Fruit fly (Drosophila melanogaster): Measurements from ENCODE around the gene Miro.
A peak's percentile ranks its signal among the peaks of the same experiment; 100 is the strongest.

The Miro gene

DNA sequence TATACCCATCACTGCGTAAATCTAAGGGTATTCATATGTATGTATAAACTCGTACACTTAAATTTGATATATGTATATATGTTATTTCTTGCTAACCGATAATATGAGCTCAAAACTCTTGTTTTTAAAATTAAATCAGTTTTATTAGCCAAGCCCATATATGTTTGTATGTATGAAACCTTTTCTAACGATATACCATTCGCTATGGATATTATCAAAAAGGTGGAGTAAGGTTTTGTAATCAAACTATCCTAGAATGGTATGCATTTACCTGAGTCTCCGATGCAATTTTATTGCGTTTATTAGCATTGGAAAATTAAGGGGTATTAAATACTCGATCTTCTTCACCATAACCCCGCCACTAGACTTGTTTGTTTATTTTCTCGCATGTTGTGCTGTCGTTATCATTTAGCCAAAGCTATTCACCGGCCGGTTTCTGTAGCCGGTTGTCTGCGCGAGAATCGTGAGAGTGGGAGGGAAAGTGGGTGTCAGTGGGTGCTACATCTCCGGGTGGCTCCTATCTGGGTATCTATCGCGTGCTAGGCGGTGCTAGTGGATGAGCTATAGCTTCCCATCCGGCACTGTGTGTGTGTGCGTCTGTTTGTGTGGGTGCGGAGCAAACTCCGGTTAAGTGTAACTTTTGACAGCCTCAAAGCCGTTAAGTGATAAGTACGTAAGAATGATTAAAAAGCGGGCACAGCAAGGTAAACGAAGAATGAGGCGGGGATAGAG lies 30.7 kb downstream of the Miro start (continued):
- TF ChIP-seq Drgx (GFP tag; IDR thresholded peaks at IDR 0.05) = no peak
- TF ChIP-seq Pdp1 (GFP tag; optimal IDR thresholded peaks at IDR 0.05) = peak in 1 of 2 experiments; percentile 30
- TF ChIP-seq CG12299 (tag; optimal IDR thresholded peaks at IDR 0.05) = no peak
- no peak for TF ChIP-seq CG15696 (tag; optimal IDR thresholded peaks at IDR 0.05)
- TF ChIP-seq jigr1 (GFP tag; IDR thresholded peaks at IDR 0.05) = no peak
- no peak for TF ChIP-seq danr (GFP tag; IDR thresholded peaks at IDR 0.05)
- no peak for TF ChIP-seq gsb-n (tag; optimal IDR thresholded peaks at IDR 0.05)
- TF ChIP-seq Ets65A (GFP tag) = peak; percentile 71
- TF ChIP-seq BEAF-32 (GFP tag; optimal IDR thresholded peaks at IDR 0.05) = no peak
- TF ChIP-seq CG4820 (GFP tag; optimal IDR thresholded peaks at IDR 0.05) = no peak
- TF ChIP-seq CG32532 (GFP tag; IDR thresholded peaks at IDR 0.05) = no peak
- no peak for TF ChIP-seq CG6654 (GFP tag; optimal IDR thresholded peaks at IDR 0.05)
- no peak for TF ChIP-seq lmd (GFP tag; IDR thresholded peaks at IDR 0.05)
- TF ChIP-seq E2f2 (GFP tag; IDR thresholded peaks at IDR 0.05) = no peak
- no peak for TF ChIP-seq Lim3 (GFP tag; IDR thresholded peaks at IDR 0.05)
- no peak for TF ChIP-seq usp (GFP tag; optimal IDR thresholded peaks at IDR 0.05)
- no peak for TF ChIP-seq wdn (GFP tag; IDR thresholded peaks at IDR 0.05)
- TF ChIP-seq CG18262 (tag; optimal IDR thresholded peaks at IDR 0.05) = peak; percentile 60
- no peak for TF ChIP-seq CG16813 (GFP tag; IDR thresholded peaks at IDR 0.05; ENCODE audit: partially characterized antibody)
- no peak for TF ChIP-seq CG6272 (GFP tag; IDR thresholded peaks at IDR 0.05)
- TF ChIP-seq dimm (GFP tag; IDR thresholded peaks at IDR 0.05) = no peak
- TF ChIP-seq trem (tag; optimal IDR thresholded peaks at IDR 0.05) = no peak
- no peak for TF ChIP-seq Poxn (GFP tag; IDR thresholded peaks at IDR 0.05)
- TF ChIP-seq ato (GFP tag; IDR thresholded peaks at IDR 0.05; ENCODE audit: partially characterized antibody) = no peak
- peak; percentile 31 for TF ChIP-seq CoRest (tag; optimal IDR thresholded peaks at IDR 0.05)
- no peak for TF ChIP-seq slbo (GFP tag; IDR thresholded peaks at IDR 0.05)
- peak in 1 of 3 experiments; percentile 22 for TF ChIP-seq lola (GFP tag; optimal IDR thresholded peaks at IDR 0.05)
- no peak for TF ChIP-seq Nf-YA (GFP tag; IDR thresholded peaks at IDR 0.05)
- no peak for TF ChIP-seq Hr39 (optimal IDR thresholded peaks at IDR 0.05)
- TF ChIP-seq Taf1 (GFP tag; IDR thresholded peaks at IDR 0.05) = no peak
- TF ChIP-seq Fer2 (tag; optimal IDR thresholded peaks at IDR 0.05) = no peak
- no peak for TF ChIP-seq Dref (GFP tag; IDR thresholded peaks at IDR 0.05)
- no peak for TF ChIP-seq CG17612 (GFP tag; IDR thresholded peaks at IDR 0.05)
- TF ChIP-seq MBD-R2 (GFP tag; IDR thresholded peaks at IDR 0.05) = peak; percentile 15; the same call in 1 of the 2 replicates
- no peak for TF ChIP-seq Bdp1 (GFP tag; optimal IDR thresholded peaks at IDR 0.05)
- TF ChIP-seq CG11504 (tag; optimal IDR thresholded peaks at IDR 0.05) = peak; percentile 52
- no peak for TF ChIP-seq her (GFP tag; optimal IDR thresholded peaks at IDR 0.05)
- TF ChIP-seq CG9609 (GFP tag; optimal IDR thresholded peaks at IDR 0.05) = no peak
- TF ChIP-seq chinmo (GFP tag; IDR thresholded peaks at IDR 0.05; ENCODE audit: partially characterized antibody) = 0 out of 4 replicates have a peak, but pooled peaks have one; percentile 51
- peak; percentile 59 for TF ChIP-seq CG10979 (tag; optimal IDR thresholded peaks at IDR 0.05)
- peak; percentile 20; the same call in 1 of the 2 replicates for TF ChIP-seq sob (GFP tag; IDR thresholded peaks at IDR 0.05)
- no peak for TF ChIP-seq ken (GFP tag; IDR thresholded peaks at IDR 0.05)
- peak; percentile 76 for TF ChIP-seq Hey (tag; optimal IDR thresholded peaks at IDR 0.05)
- no peak for TF ChIP-seq emc (GFP tag; optimal IDR thresholded peaks at IDR 0.05)
- TF ChIP-seq CG8359 (GFP tag; optimal IDR thresholded peaks at IDR 0.05; ENCODE audit: borderline replicate concordance) = no peak
- TF ChIP-seq sr (GFP tag; IDR thresholded peaks at IDR 0.05) = peak; percentile 84
- TF ChIP-seq caup (GFP tag; optimal IDR thresholded peaks at IDR 0.05; ENCODE audit: severe bottlenecking) = no peak
- TF ChIP-seq Vsx1 (GFP tag; optimal IDR thresholded peaks at IDR 0.05) = no peak
- no peak for TF ChIP-seq hbn (GFP tag; IDR thresholded peaks at IDR 0.05; ENCODE audit: partially characterized antibody)
- no peak for TF ChIP-seq Ets97D (GFP tag; optimal IDR thresholded peaks at IDR 0.05)

All from whole organism, embryonic.